Fruit fly (Drosophila melanogaster) whole organism, embryonic: ENCODE data around the gene CG11986.

Experiments
- BtbVII ChIP-seq: fragments of 200-800 bp; sonication (Bioruptor generic); optimal IDR thresholded peaks from 3 replicates; lab custom pipeline; 2017; ENCODE audit warnings: missing biosample characterization, mild to moderate bottlenecking, missing genetic modification characterization
- CG10209 ChIP-seq: fragments of 200-800 bp; sonication (Bioruptor generic); optimal IDR thresholded peaks from 3 replicates; lab custom pipeline; 2017; ENCODE audit warnings: missing biosample characterization, mild to moderate bottlenecking, missing genetic modification characterization, missing genetic modification reagents
- CG10321 ChIP-seq: fragments of 200-800 bp; sonication (Bioruptor generic); IDR thresholded peaks from 2 replicates; pipeline ENCODE4 v1.3.6; 2022; ENCODE audit warnings: missing biosample characterization, missing genetic modification characterization
- CG10543 ChIP-seq: fragments of 200-800 bp; sonication (Bioruptor generic); optimal IDR thresholded peaks from 3 replicates; lab custom pipeline; 2017; ENCODE audit warnings: missing biosample characterization, mild to moderate bottlenecking, missing genetic modification characterization, moderate library complexity
- CG11696 ChIP-seq: fragments of 200-800 bp; sonication (Bioruptor generic); IDR thresholded peaks from 2 replicates; pipeline ENCODE4 v1.3.6; 2022; ENCODE audit warnings: missing biosample characterization, missing genetic modification characterization
- CG13123 ChIP-seq: fragments of 200-800 bp; sonication (Bioruptor generic); optimal IDR thresholded peaks from 2 replicates; lab custom pipeline; 2016; ENCODE audit warnings: missing biosample characterization, missing genetic modification characterization
- CG13624 ChIP-seq: fragments of 200-800 bp; sonication (Bioruptor generic); optimal IDR thresholded peaks from 2 replicates; lab custom pipeline; 2016; ENCODE audit warnings: missing biosample characterization, missing genetic modification characterization
- CG15011 ChIP-seq: fragments of 200-800 bp; sonication (Bioruptor generic); optimal IDR thresholded peaks from 3 replicates; lab custom pipeline; 2018; ENCODE audit warnings: missing biosample characterization, mild to moderate bottlenecking, missing genetic modification characterization
- CG15696 ChIP-seq: fragments of 200-800 bp; sonication (Bioruptor generic); optimal IDR thresholded peaks from 2 replicates; lab custom pipeline; 2019; ENCODE audit warnings: missing biosample characterization, mild to moderate bottlenecking, missing genetic modification characterization, moderate library complexity
- CG16779 ChIP-seq: fragments of 200-800 bp; sonication (Bioruptor generic); IDR thresholded peaks from 2 replicates; pipeline ENCODE4 v1.3.6; 2022; ENCODE audit warnings: missing biosample characterization, missing genetic modification characterization
- CG1832 ChIP-seq: fragments of 200-800 bp; sonication (Bioruptor generic); optimal IDR thresholded peaks from 2 replicates; lab custom pipeline; 2017; ENCODE audit warnings: missing biosample characterization, mild to moderate bottlenecking, missing genetic modification characterization, inconsistent platforms
- CG32532 ChIP-seq: fragments of 200-800 bp; sonication (Bioruptor generic); IDR thresholded peaks from 2 replicates; pipeline ENCODE4 v1.3.6; 2022; ENCODE audit warnings: missing biosample characterization, missing genetic modification characterization
- CG42726 ChIP-seq: fragments of 200-800 bp; sonication (Bioruptor generic); IDR thresholded peaks from 2 replicates; pipeline ENCODE4 v1.3.6; 2022; ENCODE audit warnings: missing biosample characterization, missing genetic modification characterization; ENCODE audit not compliant: partially characterized antibody
- CG4424 ChIP-seq: fragments of 200-800 bp; sonication (Bioruptor generic); optimal IDR thresholded peaks from 3 replicates; lab custom pipeline; 2016; ENCODE audit warnings: missing biosample characterization, missing genetic modification characterization
- CG8478 ChIP-seq: fragments of >200 bp; optimal IDR thresholded peaks from 2 replicates; lab custom pipeline; 2018
- Chrac-16 ChIP-seq: fragments of 200-800 bp; sonication (Bioruptor generic); optimal IDR thresholded peaks from 3 replicates; lab custom pipeline; 2016; ENCODE audit warnings: missing biosample characterization, missing genetic modification characterization
- D ChIP-seq, 2 experiments: fragments of 200-800 bp in 1 of 2; fragments of >200 bp in 1 of 2; sonication (Bioruptor generic) in 1 of 2; optimal IDR thresholded peaks; 2 replicates in 1 of 2; 3 replicates in 1 of 2; lab custom pipeline; 2017; ENCODE audit warnings: mild to moderate bottlenecking in 1 of 2, missing biosample characterization in 1 of 2, missing genetic modification characterization in 1 of 2, missing genetic modification reagents in 1 of 2
- Doc3 ChIP-seq: fragments of 200-800 bp; sonication (Bioruptor generic); IDR thresholded peaks from 3 replicates; pipeline ENCODE4 v1.3.6; 2022; ENCODE audit warnings: missing biosample characterization, missing genetic modification characterization; ENCODE audit not compliant: partially characterized antibody
- HLH4C ChIP-seq: fragments of 200-800 bp; sonication (Bioruptor generic); IDR thresholded peaks from 3 replicates; pipeline ENCODE4 v1.3.6; 2022; ENCODE audit warnings: missing biosample characterization, missing genetic modification characterization; ENCODE audit not compliant: partially characterized antibody
- HLH54F ChIP-seq: fragments of 200-800 bp; sonication (Bioruptor generic); optimal IDR thresholded peaks from 3 replicates; lab custom pipeline; 2016; ENCODE audit warnings: missing biosample characterization, missing genetic modification characterization
- Hr39 ChIP-seq: fragments of >200 bp; optimal IDR thresholded peaks from 2 replicates; lab custom pipeline; 2017
- Hsf ChIP-seq: fragments of 200-800 bp; sonication (Bioruptor generic); optimal IDR thresholded peaks from 3 replicates; lab custom pipeline; 2016; ENCODE audit warnings: missing biosample characterization, missing genetic modification characterization
- Jarid2 ChIP-seq: fragments of 200-800 bp; sonication (Bioruptor generic); optimal IDR thresholded peaks from 3 replicates; lab custom pipeline; 2017; ENCODE audit warnings: mild to moderate bottlenecking, missing biosample characterization, missing genetic modification reagents, missing genetic modification characterization
- Meics ChIP-seq: fragments of 200-800 bp; sonication (Bioruptor generic); optimal IDR thresholded peaks from 2 replicates; lab custom pipeline; 2017; ENCODE audit warnings: missing biosample characterization, mild to moderate bottlenecking, missing genetic modification characterization
- Nf-YC ChIP-seq: fragments of 200-800 bp; optimal IDR thresholded peaks from 3 replicates; lab custom pipeline; 2019; ENCODE audit warnings: missing biosample characterization, mild to moderate bottlenecking, missing genetic modification characterization, moderate library complexity
- Ptx1 ChIP-seq: fragments of 200-800 bp; sonication (Bioruptor generic); IDR thresholded peaks from 2 replicates; pipeline ENCODE4 v1.3.6; 2022; ENCODE audit warnings: missing biosample characterization, missing genetic modification characterization
- Taf1 ChIP-seq: fragments of 200-800 bp; sonication (Bioruptor generic); IDR thresholded peaks from 2 replicates; pipeline ENCODE4 v1.3.6; 2022; ENCODE audit warnings: missing biosample characterization, missing genetic modification characterization
- YL-1 ChIP-seq: fragments of 200-800 bp; sonication (Bioruptor generic); optimal IDR thresholded peaks from 3 replicates; lab custom pipeline; 2017; ENCODE audit warnings: missing biosample characterization, mild to moderate bottlenecking, missing genetic modification characterization
- ac ChIP-seq: fragments of 200-800 bp; sonication (Bioruptor generic); optimal IDR thresholded peaks from 3 replicates; lab custom pipeline; 2017; ENCODE audit warnings: missing biosample characterization, mild to moderate bottlenecking, missing genetic modification characterization
- bab2 ChIP-seq: fragments of 200-800 bp; sonication (Bioruptor generic); optimal IDR thresholded peaks from 2 replicates; lab custom pipeline; 2016; ENCODE audit warnings: missing biosample characterization, missing genetic modification characterization
- bowl ChIP-seq: fragments of 200-800 bp; sonication (Bioruptor generic); IDR thresholded peaks from 2 replicates; pipeline ENCODE4 v1.3.6; 2022; ENCODE audit warnings: missing biosample characterization, missing genetic modification characterization
- bsh ChIP-seq, 2 experiments: fragments of 200-800 bp; sonication (Bioruptor generic); optimal IDR thresholded peaks; 2 replicates each; lab custom pipeline; 2017 to 2018; ENCODE audit warnings: mild to moderate bottlenecking in 2 of 2, missing biosample characterization in 2 of 2, missing genetic modification characterization in 2 of 2, moderate library complexity in 1 of 2
- cg ChIP-seq: fragments of 200-800 bp; sonication (Bioruptor generic); optimal IDR thresholded peaks from 3 replicates; lab custom pipeline; 2019; ENCODE audit warnings: missing biosample characterization, mild to moderate bottlenecking, missing genetic modification characterization, moderate library complexity
- ems ChIP-seq: fragments of 200-800 bp; sonication (Bioruptor generic); optimal IDR thresholded peaks from 3 replicates; lab custom pipeline; 2016; ENCODE audit warnings: missing biosample characterization, missing genetic modification characterization
- gro ChIP-seq: fragments of 200-800 bp; sonication (Bioruptor generic); optimal IDR thresholded peaks from 2 replicates; lab custom pipeline; 2016; ENCODE audit warnings: missing biosample characterization, missing genetic modification characterization
- gsb-n ChIP-seq: fragments of 200-800 bp; sonication (Bioruptor generic); optimal IDR thresholded peaks from 3 replicates; lab custom pipeline; 2018; ENCODE audit warnings: missing biosample characterization, mild to moderate bottlenecking, missing genetic modification characterization
- lov ChIP-seq, 2 experiments: fragments of 200-800 bp in 1 of 2; fragments of >200 bp in 1 of 2; sonication (Bioruptor generic) in 1 of 2; IDR thresholded peaks in 1 of 2; optimal IDR thresholded peaks in 1 of 2; 2 replicates in 1 of 2; 3 replicates in 1 of 2; pipeline versions ENCODE4 v1.3.6 to Lab custom; 2017 to 2022; ENCODE audit warnings: missing biosample characterization in 1 of 2, missing genetic modification characterization in 1 of 2
- luna ChIP-seq: fragments of 200-800 bp; sonication (Bioruptor generic); optimal IDR thresholded peaks from 2 replicates; lab custom pipeline; 2016; ENCODE audit warnings: missing biosample characterization, missing genetic modification characterization
- pfk ChIP-seq: fragments of 200-800 bp; sonication (Bioruptor generic); optimal IDR thresholded peaks from 2 replicates; lab custom pipeline; 2018; ENCODE audit warnings: missing biosample characterization, mild to moderate bottlenecking, missing genetic modification characterization, moderate library complexity
- run ChIP-seq: fragments of 200-800 bp; sonication (Bioruptor generic); optimal IDR thresholded peaks from 3 replicates; lab custom pipeline; 2018; ENCODE audit warnings: missing biosample characterization, mild to moderate bottlenecking, missing genetic modification characterization
- scrt ChIP-seq: fragments of 200-800 bp; sonication (Bioruptor generic); optimal IDR thresholded peaks from 2 replicates; lab custom pipeline; 2018; ENCODE audit warnings: missing biosample characterization, mild to moderate bottlenecking, missing genetic modification characterization, moderate library complexity
- sna ChIP-seq: fragments of 200-800 bp; sonication (Bioruptor generic); IDR thresholded peaks from 2 replicates; pipeline ENCODE4 v1.3.6; 2022; ENCODE audit warnings: missing biosample characterization, missing genetic modification characterization; ENCODE audit not compliant: partially characterized antibody
- sr ChIP-seq: fragments of 200-800 bp; sonication (Bioruptor generic); IDR thresholded peaks from 3 replicates; pipeline ENCODE4 v1.3.6; 2022; ENCODE audit warnings: missing biosample characterization, missing genetic modification characterization
- stwl ChIP-seq: fragments of 200-800 bp; sonication (Bioruptor generic); optimal IDR thresholded peaks from 3 replicates; lab custom pipeline; 2018; ENCODE audit warnings: missing biosample characterization, mild to moderate bottlenecking, missing genetic modification characterization, moderate library complexity
- unpg ChIP-seq: fragments of 200-800 bp; sonication (Bioruptor generic); optimal IDR thresholded peaks from 3 replicates; lab custom pipeline; 2018; ENCODE audit warnings: missing biosample characterization, mild to moderate bottlenecking, missing genetic modification characterization, moderate library complexity
- zen ChIP-seq: fragments of 200-800 bp; sonication (Bioruptor generic); optimal IDR thresholded peaks from 3 replicates; lab custom pipeline; 2018; ENCODE audit warnings: missing biosample characterization, mild to moderate bottlenecking, missing genetic modification characterization, moderate library complexity
- zen2 ChIP-seq: fragments of 200-800 bp; sonication (Bioruptor generic); IDR thresholded peaks from 3 replicates; pipeline ENCODE4 v1.3.6; 2022; ENCODE audit warnings: missing biosample characterization, missing genetic modification characterization; ENCODE audit not compliant: partially characterized antibody

The CG11986 gene

DNA sequence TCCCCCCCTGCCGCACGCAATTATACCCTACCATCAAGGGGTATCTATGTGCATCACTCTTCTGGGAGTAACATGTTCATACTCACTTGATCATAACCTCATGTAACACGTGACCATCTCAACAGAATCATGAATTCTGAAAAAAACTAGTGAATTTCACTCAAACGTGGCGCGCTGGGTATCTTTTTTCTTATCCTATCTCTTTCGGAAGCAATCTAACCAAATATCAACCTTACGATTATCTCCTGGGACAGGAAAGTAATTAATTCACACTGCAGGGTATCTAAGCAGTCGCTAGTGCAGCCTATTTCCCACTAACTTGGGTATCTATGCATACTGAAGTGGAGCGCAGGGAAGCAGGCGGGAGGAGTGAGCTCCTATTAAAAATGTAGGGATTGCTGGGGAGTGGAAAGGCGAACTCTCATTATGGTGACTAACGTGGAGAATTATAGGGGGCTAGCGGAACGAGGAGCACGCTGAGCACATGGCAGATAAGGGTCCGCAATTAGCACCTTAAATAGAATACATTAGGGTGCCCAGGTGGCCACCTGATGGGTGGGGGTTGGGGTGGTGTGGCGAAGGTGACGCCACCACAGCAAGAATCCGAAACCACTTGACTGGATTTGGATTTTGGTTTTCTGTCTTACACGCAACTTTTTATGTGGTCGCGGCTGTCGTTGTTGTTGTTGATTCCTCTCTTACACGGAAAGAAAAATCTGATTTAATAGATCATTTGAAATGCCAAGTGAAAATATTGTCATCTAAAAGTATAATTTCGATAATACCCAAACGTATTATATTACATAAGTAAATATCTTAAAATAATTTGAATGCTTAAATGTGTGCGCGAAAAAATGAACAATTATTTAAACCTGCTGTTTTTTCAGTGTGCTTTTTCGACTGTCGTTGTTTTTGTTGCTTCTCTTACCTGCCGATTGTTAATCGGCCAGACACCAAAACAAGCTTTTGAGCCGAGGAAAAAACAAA is 40.2 kb downstream of the CG11986 start (continued):
- TF ChIP-seq cg (GFP tag; lab: Kevin White, UChicago) (no peak), bab2 (peak; percentile 85), BtbVII (GFP tag; lab: Kevin White, UChicago) (peak; percentile 96), sr (GFP tag; lab: Robert Waterston, UW) (no peak), run (tag; lab: Kevin White, UChicago) (peak; percentile 90), CG10209 (peak; percentile 91), CG8478 (lab: Kevin White, UChicago) (no peak), CG15011 (GFP tag; lab: Kevin White, UChicago) (peak; percentile 90), Chrac-16 (GFP tag; lab: Kevin White, UChicago) (peak; percentile 85), Hr39 (lab: Kevin White, UChicago) (no peak), CG10321 (GFP tag; lab: Robert Waterston, UW) (no peak), Meics (GFP tag; lab: Kevin White, UChicago) (peak; percentile 96), HLH54F (GFP tag; lab: Kevin White, UChicago) (peak; percentile 73), unpg (GFP tag; lab: Kevin White, UChicago) (peak; percentile 97), Doc3 (GFP tag; lab: Robert Waterston, UW) (no peak), YL-1 (GFP tag; lab: Kevin White, UChicago) (peak; percentile 47), scrt (peak; percentile 94), CG1832 (GFP tag; lab: Kevin White, UChicago) (no peak), CG13123 (GFP tag; lab: Kevin White, UChicago) (peak; percentile 82), bsh (GFP tag; optimal IDR thresholded peaks at IDR 0.05; lab: Kevin White, UChicago) (peak; percentile 55 to 96), stwl (tag; lab: Kevin White, UChicago) (peak; percentile 12), lov (optimal IDR thresholded peaks at IDR 0.05; lab: Kevin White, UChicago) (no peak), lov (GFP tag; IDR thresholded peaks at IDR 0.05; lab: Robert Waterston, UW) (no peak), zen (tag; lab: Kevin White, UChicago) (peak; percentile 87), CG16779 (GFP tag; lab: Robert Waterston, UW) (no peak), Taf1 (GFP tag; lab: Robert Waterston, UW) (no peak), CG42726 (GFP tag; lab: Robert Waterston, UW) (no peak), Ptx1 (GFP tag; lab: Robert Waterston, UW) (no peak), luna (GFP tag; lab: Kevin White, UChicago) (peak; percentile 61), sna (GFP tag; lab: Robert Waterston, UW) (no peak), CG32532 (GFP tag; lab: Robert Waterston, UW) (no peak), pfk (GFP tag; lab: Kevin White, UChicago) (no peak), CG11696 (GFP tag; lab: Robert Waterston, UW) (no peak), gro (GFP tag; lab: Kevin White, UChicago) (peak; percentile 70), CG13624 (peak; percentile 93), ems (GFP tag; lab: Kevin White, UChicago) (peak; percentile 77), CG4424 (GFP tag; lab: Kevin White, UChicago) (peak; percentile 94), gsb-n (tag; lab: Kevin White, UChicago) (peak; percentile 92), bowl (GFP tag; lab: Robert Waterston, UW) (no peak), Jarid2 (peak; percentile 72), CG10543 (peak; percentile 37), zen2 (no peak), Nf-YC (tag; lab: Kevin White, UChicago) (peak; percentile 76), D (optimal IDR thresholded peaks at IDR 0.05; lab: Kevin White, UChicago) (no peak), D (GFP tag; optimal IDR thresholded peaks at IDR 0.05; lab: Kevin White, UChicago) (peak; percentile 89), ac (peak; percentile 38), HLH4C (GFP tag; lab: Robert Waterston, UW) (no peak), CG15696 (tag; lab: Kevin White, UChicago) (peak; percentile 77), Hsf (GFP tag; lab: Kevin White, UChicago) (peak; percentile 83)
